Fruit fly (Drosophila melanogaster) whole organism, embryonic: ENCODE data around the gene CG12310.
A peak's percentile ranks its signal among the peaks of the same experiment; 100 is the strongest.

Source experiments
- Abd-B ChIP-seq: fragments of 200-800 bp; sonication (Bioruptor generic); optimal IDR thresholded peaks from 2 replicates; lab custom pipeline; 2018; ENCODE audit warnings: missing biosample characterization, mild to moderate bottlenecking, missing genetic modification characterization, moderate library complexity
- Antp ChIP-seq: fragments of 200-800 bp; sonication (Bioruptor generic); optimal IDR thresholded peaks from 3 replicates; lab custom pipeline; 2016; ENCODE audit warnings: missing biosample characterization, missing genetic modification characterization
- B-H1 ChIP-seq: fragments of 200-800 bp; sonication (Bioruptor generic); IDR thresholded peaks from 3 replicates; pipeline ENCODE4 v1.3.6; 2022; ENCODE audit warnings: missing biosample characterization, missing genetic modification characterization
- Bgb ChIP-seq: fragments of 200-800 bp; sonication (Bioruptor generic); IDR thresholded peaks from 2 replicates; pipeline ENCODE4 v1.3.6; 2022; ENCODE audit warnings: missing biosample characterization, missing genetic modification characterization; ENCODE audit not compliant: partially characterized antibody
- CG10366 ChIP-seq: fragments of 200-800 bp; sonication (Bioruptor generic); IDR thresholded peaks from 2 replicates; pipeline ENCODE4 v1.3.6; 2022; ENCODE audit warnings: missing biosample characterization, missing genetic modification characterization
- CG10654 ChIP-seq: fragments of 200-800 bp; sonication (Bioruptor generic); optimal IDR thresholded peaks from 2 replicates; lab custom pipeline; 2016; ENCODE audit warnings: missing biosample characterization, missing genetic modification characterization
- CG11085 ChIP-seq: fragments of 200-800 bp; sonication (Bioruptor generic); IDR thresholded peaks from 2 replicates; pipeline ENCODE4 v1.3.6; 2022; ENCODE audit warnings: missing biosample characterization, missing genetic modification characterization
- CG11456 ChIP-seq: fragments of 200-800 bp; sonication (Bioruptor generic); IDR thresholded peaks from 3 replicates; pipeline ENCODE4 v1.3.6; 2022; ENCODE audit warnings: missing biosample characterization, missing genetic modification characterization
- CG11695 ChIP-seq: fragments of 200-800 bp; sonication (Bioruptor generic); IDR thresholded peaks from 3 replicates; pipeline ENCODE4 v1.3.6; 2022; ENCODE audit warnings: missing biosample characterization, missing genetic modification characterization
- CG12769 ChIP-seq: fragments of 200-800 bp; sonication (Bioruptor generic); optimal IDR thresholded peaks from 2 replicates; lab custom pipeline; 2019; ENCODE audit warnings: missing biosample characterization, mild to moderate bottlenecking, missing genetic modification characterization, moderate library complexity
- CG14014 ChIP-seq: fragments of 200-800 bp; sonication (Bioruptor generic); IDR thresholded peaks from 2 replicates; pipeline ENCODE4 v1.3.6; 2022; ENCODE audit warnings: missing biosample characterization, missing genetic modification characterization
- CG14667 ChIP-seq: fragments of 200-800 bp; sonication (Bioruptor generic); IDR thresholded peaks from 2 replicates; pipeline ENCODE4 v1.3.6; 2022; ENCODE audit warnings: missing biosample characterization, missing genetic modification characterization
- CG1602 ChIP-seq: fragments of 200-800 bp; sonication (Bioruptor generic); optimal IDR thresholded peaks from 3 replicates; lab custom pipeline; 2016; ENCODE audit warnings: missing biosample characterization, missing genetic modification characterization
- CG1647 ChIP-seq: fragments of 200-800 bp; sonication (Bioruptor generic); optimal IDR thresholded peaks from 3 replicates; lab custom pipeline; 2016; ENCODE audit warnings: missing biosample characterization, missing genetic modification characterization
- CG31224 ChIP-seq: fragments of 200-800 bp; sonication (Bioruptor generic); IDR thresholded peaks from 2 replicates; pipeline ENCODE4 v1.3.6; 2022; ENCODE audit warnings: missing biosample characterization, missing genetic modification characterization
- CG34376 ChIP-seq: fragments of 200-800 bp; sonication (Bioruptor generic); optimal IDR thresholded peaks from 2 replicates; lab custom pipeline; 2018; ENCODE audit warnings: missing biosample characterization, mild to moderate bottlenecking, missing genetic modification characterization
- CG3726 ChIP-seq: fragments of 200-800 bp; sonication (Bioruptor generic); IDR thresholded peaks from 3 replicates; pipeline ENCODE4, ENCODE4 v1.3.6; 2022; ENCODE audit warnings: missing biosample characterization, missing genetic modification characterization
- CG4360 ChIP-seq: fragments of 200-800 bp; sonication (Bioruptor generic); IDR thresholded peaks from 2 replicates; pipeline ENCODE4 v1.3.6; 2022; ENCODE audit warnings: missing biosample characterization, missing genetic modification characterization
- CG6175 ChIP-seq: fragments of 200-800 bp; sonication (Bioruptor generic); IDR thresholded peaks from 3 replicates; pipeline ENCODE4 v1.3.6; 2022; ENCODE audit warnings: missing biosample characterization, missing genetic modification characterization
- CG6272 ChIP-seq: fragments of 200-800 bp; sonication (Bioruptor generic); IDR thresholded peaks from 2 replicates; pipeline ENCODE4 v1.3.6; 2022; ENCODE audit warnings: missing biosample characterization, missing genetic modification characterization
- CG7963 ChIP-seq: fragments of 200-800 bp; sonication (Bioruptor generic); IDR thresholded peaks from 3 replicates; pipeline ENCODE4 v1.3.6; 2022; ENCODE audit warnings: missing biosample characterization, missing genetic modification characterization; ENCODE audit not compliant: partially characterized antibody
- CG8388 ChIP-seq: fragments of 200-800 bp; sonication (Bioruptor generic); optimal IDR thresholded peaks from 2 replicates; lab custom pipeline; 2019; ENCODE audit warnings: missing biosample characterization, mild to moderate bottlenecking, missing genetic modification characterization, moderate library complexity
- CG9727 ChIP-seq: fragments of 200-800 bp; sonication (Bioruptor generic); optimal IDR thresholded peaks from 3 replicates; lab custom pipeline; 2017; ENCODE audit warnings: missing biosample characterization, mild to moderate bottlenecking, missing genetic modification characterization
- CTCF ChIP-seq: fragments of 200-800 bp; sonication (Bioruptor generic); optimal IDR thresholded peaks from 2 replicates; lab custom pipeline; 2017; ENCODE audit warnings: missing biosample characterization, mild to moderate bottlenecking, missing genetic modification characterization, moderate library complexity
- Dbx ChIP-seq: fragments of 200-800 bp; sonication (Bioruptor generic); IDR thresholded peaks from 3 replicates; pipeline ENCODE4 v1.3.6; 2022; ENCODE audit warnings: missing biosample characterization, missing genetic modification characterization
- Deaf1 ChIP-seq: fragments of 200-800 bp; optimal IDR thresholded peaks from 3 replicates; lab custom pipeline; 2019; ENCODE audit warnings: missing biosample characterization, mild to moderate bottlenecking, missing genetic modification characterization, moderate library complexity
- Gug ChIP-seq: fragments of 200-800 bp; sonication (Bioruptor generic); IDR thresholded peaks from 4 replicates; pipeline ENCODE4 v1.3.6; 2022; ENCODE audit warnings: missing biosample characterization, missing genetic modification characterization
- HLH4C ChIP-seq: fragments of 200-800 bp; sonication (Bioruptor generic); IDR thresholded peaks from 3 replicates; pipeline ENCODE4 v1.3.6; 2022; ENCODE audit warnings: missing biosample characterization, missing genetic modification characterization; ENCODE audit not compliant: partially characterized antibody
- Hsf ChIP-seq: fragments of 200-800 bp; sonication (Bioruptor generic); optimal IDR thresholded peaks from 3 replicates; lab custom pipeline; 2016; ENCODE audit warnings: missing biosample characterization, missing genetic modification characterization
- Lhr ChIP-seq: fragments of 200-800 bp; sonication (Bioruptor generic); optimal IDR thresholded peaks from 3 replicates; lab custom pipeline; 2017; ENCODE audit warnings: mild to moderate bottlenecking, missing biosample characterization, missing genetic modification reagents, missing genetic modification characterization
- Lpt ChIP-seq: fragments of >200 bp; optimal IDR thresholded peaks from 2 replicates; lab custom pipeline; 2018; ENCODE audit warnings: missing biosample characterization, missing genetic modification characterization
- Rx ChIP-seq: fragments of 200-800 bp; sonication (Bioruptor generic); IDR thresholded peaks from 2 replicates; pipeline ENCODE4 v1.3.6; 2022; ENCODE audit warnings: missing biosample characterization, missing genetic modification characterization
- Sin3A ChIP-seq: fragments of >200 bp; optimal IDR thresholded peaks from 2 replicates; lab custom pipeline; 2018
- Sox100B ChIP-seq: fragments of 200-800 bp; sonication (Bioruptor generic); optimal IDR thresholded peaks from 3 replicates; lab custom pipeline; 2018; ENCODE audit warnings: missing biosample characterization, mild to moderate bottlenecking, missing genetic modification characterization
- ato ChIP-seq: fragments of 200-800 bp; sonication (Bioruptor generic); IDR thresholded peaks from 2 replicates; pipeline ENCODE4 v1.3.6; 2022; ENCODE audit warnings: missing biosample characterization, missing genetic modification characterization; ENCODE audit not compliant: partially characterized antibody
- cad ChIP-seq: fragments of >200 bp; optimal IDR thresholded peaks from 2 replicates; lab custom pipeline; 2017; ENCODE audit warnings: missing biosample characterization, missing genetic modification characterization
- chinmo ChIP-seq: fragments of 200-800 bp; sonication (Bioruptor generic); IDR thresholded peaks from 4 replicates; pipeline ENCODE4 v1.3.6; 2022; ENCODE audit warnings: missing biosample characterization, missing genetic modification characterization; ENCODE audit not compliant: partially characterized antibody
- ci ChIP-seq: fragments of 200-800 bp; sonication (Bioruptor generic); IDR thresholded peaks from 3 replicates; pipeline ENCODE4 v1.3.6; 2022; ENCODE audit warnings: missing biosample characterization, missing genetic modification characterization
- crol ChIP-seq: fragments of 200-800 bp; sonication (Bioruptor generic); IDR thresholded peaks from 2 replicates; pipeline ENCODE4 v1.3.6; 2022; ENCODE audit warnings: missing biosample characterization, missing genetic modification characterization
- crp ChIP-seq, 2 experiments: fragments of 200-800 bp; sonication (Bioruptor generic); optimal IDR thresholded peaks; 2 replicates in 1 of 2; 3 replicates in 1 of 2; lab custom pipeline; 2017; ENCODE audit warnings: missing biosample characterization in 2 of 2, missing genetic modification characterization in 2 of 2, mild to moderate bottlenecking in 1 of 2, moderate library complexity in 1 of 2
- disco-r ChIP-seq: fragments of 200-800 bp; sonication (Bioruptor generic); optimal IDR thresholded peaks from 2 replicates; lab custom pipeline; 2016; ENCODE audit warnings: missing biosample characterization, missing genetic modification characterization
- esg ChIP-seq: fragments of 200-800 bp; sonication (Bioruptor generic); conservative IDR thresholded peaks from 2 replicates; pipeline ENCODE4 v1.3.6; 2022; ENCODE audit warnings: missing biosample characterization, missing genetic modification characterization
- gsb ChIP-seq: fragments of 200-800 bp; sonication (Bioruptor generic); IDR thresholded peaks from 2 replicates; pipeline ENCODE4 v1.3.6; 2022; ENCODE audit warnings: missing biosample characterization, missing genetic modification characterization
- lbe ChIP-seq: fragments of 200-800 bp; sonication (Bioruptor generic); optimal IDR thresholded peaks from 2 replicates; lab custom pipeline; 2016; ENCODE audit warnings: missing biosample characterization, mild to moderate bottlenecking, missing genetic modification characterization
- mam ChIP-seq: fragments of 200-800 bp; sonication (Bioruptor generic); optimal IDR thresholded peaks from 3 replicates; lab custom pipeline; 2016; ENCODE audit warnings: missing biosample characterization, missing genetic modification characterization
- nom ChIP-seq: fragments of 200-800 bp; sonication (Bioruptor generic); optimal IDR thresholded peaks from 2 replicates; lab custom pipeline; 2017; ENCODE audit warnings: missing biosample characterization, missing genetic modification characterization, mild to moderate bottlenecking, moderate library complexity, missing genetic modification reagents
- pan ChIP-seq, 4 experiments: fragments of >200 bp in 3 of 4; fragments of 200-800 bp in 1 of 4; sonication (Bioruptor generic) in 1 of 4; optimal IDR thresholded peaks in 3 of 4; IDR thresholded peaks in 1 of 4; 2 replicates each; pipeline versions ENCODE4 v1.3.6 to Lab custom; 2017 to 2022; ENCODE audit warnings: missing biosample characterization in 2 of 4, missing genetic modification characterization in 2 of 4, mixed read lengths in 1 of 4
- phol ChIP-seq: fragments of 200-800 bp; sonication (Bioruptor generic); optimal IDR thresholded peaks from 3 replicates; lab custom pipeline; 2018; ENCODE audit warnings: missing biosample characterization, mild to moderate bottlenecking, missing genetic modification characterization, moderate library complexity
- seq ChIP-seq: fragments of 200-800 bp; sonication (Bioruptor generic); IDR thresholded peaks from 2 replicates; pipeline ENCODE4 v1.3.6; 2022; ENCODE audit warnings: missing biosample characterization, missing genetic modification characterization
- sug ChIP-seq: fragments of 200-800 bp; optimal IDR thresholded peaks from 2 replicates; lab custom pipeline; 2019; ENCODE audit warnings: missing biosample characterization, mild to moderate bottlenecking, missing genetic modification characterization, moderate library complexity
- tll ChIP-seq, 2 experiments: fragments of 200-800 bp in 1 of 2; fragments of >200 bp in 1 of 2; sonication (Bioruptor generic) in 1 of 2; optimal IDR thresholded peaks; 2 replicates each; lab custom pipeline; 2017 to 2019; ENCODE audit warnings: missing biosample characterization in 2 of 2, missing genetic modification characterization in 2 of 2, mild to moderate bottlenecking in 1 of 2, moderate library complexity in 1 of 2

Gene CG12310

dm6 chr3L:15079278-15079677 lies 28.7 kb upstream of the CG12310 start (continued):
- no peak for TF ChIP-seq tll (GFP tag; optimal IDR thresholded peaks at IDR 0.05; lab: Kevin White, UChicago)
- no peak for TF ChIP-seq CG10366 (GFP tag; lab: Robert Waterston, UW)
- no peak for TF ChIP-seq Deaf1 (tag; lab: Kevin White, UChicago)
- TF ChIP-seq CG9727 (GFP tag; lab: Kevin White, UChicago), result no peak
- no peak for TF ChIP-seq cad
- no peak for TF ChIP-seq phol (tag; lab: Kevin White, UChicago)
- TF ChIP-seq Antp (GFP tag; lab: Kevin White, UChicago), result no peak
- no peak for TF ChIP-seq Sin3A
- no peak for TF ChIP-seq CG8388 (GFP tag; lab: Kevin White, UChicago)
- peak; percentile 24; the same call in 1 of the 2 replicates for TF ChIP-seq CG14014 (GFP tag; lab: Robert Waterston, UW)
- TF ChIP-seq seq (GFP tag; lab: Robert Waterston, UW), result no peak
- TF ChIP-seq gsb, result no peak
- no peak for TF ChIP-seq CG31224 (GFP tag; lab: Robert Waterston, UW)
- no peak; the same call in 2 of the 3 replicates for TF ChIP-seq ci (GFP tag; lab: Robert Waterston, UW)
- no peak for TF ChIP-seq mam (GFP tag; lab: Kevin White, UChicago)
- TF ChIP-seq pan (optimal IDR thresholded peaks at IDR 0.05; lab: Kevin White, UChicago), result no peak
- no peak for TF ChIP-seq pan (GFP tag; optimal IDR thresholded peaks at IDR 0.05 in 1 of 2, IDR thresholded peaks at IDR 0.05 in 1 of 2)
- no peak for TF ChIP-seq crp (GFP tag; optimal IDR thresholded peaks at IDR 0.05; lab: Kevin White, UChicago)
- no peak for TF ChIP-seq CG14667 (GFP tag; lab: Robert Waterston, UW)
- TF ChIP-seq HLH4C (GFP tag; lab: Robert Waterston, UW), result peak; percentile 24; the same call in 1 of the 3 replicates
- TF ChIP-seq Sox100B (GFP tag; lab: Kevin White, UChicago), result no peak
- TF ChIP-seq CG12769 (tag; lab: Kevin White, UChicago), result no peak
- peak; percentile 9 for TF ChIP-seq sug
- TF ChIP-seq nom, result no peak
- no peak for TF ChIP-seq Lhr
- no peak for TF ChIP-seq Gug (GFP tag; lab: Robert Waterston, UW)
- peak; percentile 67 for TF ChIP-seq ato
- no peak for TF ChIP-seq CG1647 (GFP tag; lab: Kevin White, UChicago)
- no peak for TF ChIP-seq CG6272
- TF ChIP-seq CG10654 (GFP tag; lab: Kevin White, UChicago), result no peak
- TF ChIP-seq Hsf (GFP tag; lab: Kevin White, UChicago), result no peak
- TF ChIP-seq CG11456 (GFP tag; lab: Robert Waterston, UW), result no peak
- no peak for TF ChIP-seq CG11695 (GFP tag; lab: Robert Waterston, UW)
- TF ChIP-seq Bgb (GFP tag; lab: Robert Waterston, UW), result peak; percentile 45; the same call in 1 of the 2 replicates
- no peak for TF ChIP-seq Abd-B (GFP tag; lab: Kevin White, UChicago)
- no peak for TF ChIP-seq CG7963 (GFP tag; lab: Robert Waterston, UW)
- TF ChIP-seq lbe (GFP tag; lab: Kevin White, UChicago), result no peak
- TF ChIP-seq disco-r (GFP tag; lab: Kevin White, UChicago), result no peak
- TF ChIP-seq Rx (GFP tag; lab: Robert Waterston, UW), result no peak
- no peak for TF ChIP-seq CG3726 (GFP tag; lab: Robert Waterston, UW)
- TF ChIP-seq esg (GFP tag; lab: Robert Waterston, UW), result no peak
- no peak for TF ChIP-seq CG1602 (GFP tag; lab: Kevin White, UChicago)
- no peak for TF ChIP-seq Lpt (GFP tag; lab: Kevin White, UChicago)
- TF ChIP-seq Dbx (GFP tag; lab: Robert Waterston, UW), result peak; percentile 42; the same call in 1 of the 3 replicates
- TF ChIP-seq chinmo (GFP tag; lab: Robert Waterston, UW), result peak; percentile 86; the same call in 1 of the 4 replicates
- TF ChIP-seq CG6175, result peak; percentile 23; the same call in 1 of the 3 replicates
- no peak for TF ChIP-seq CG4360
- no peak for TF ChIP-seq CTCF (GFP tag; lab: Kevin White, UChicago)
- TF ChIP-seq B-H1 (GFP tag; lab: Robert Waterston, UW), result no peak
- no peak for TF ChIP-seq crol (GFP tag; lab: Robert Waterston, UW)
- no peak for TF ChIP-seq CG11085 (GFP tag; lab: Robert Waterston, UW)
- TF ChIP-seq CG34376, result peak; percentile 2
